Fruit fly (Drosophila melanogaster) whole organism, prepupa: ENCODE measurements around the gene CG11342.

Experiments
- Blimp-1 ChIP-seq: fragments of 200-800 bp; sonication (Bioruptor generic); optimal IDR thresholded peaks from 3 replicates; lab custom pipeline; 2017; ENCODE audit warnings: missing biosample characterization, missing genetic modification characterization, mild to moderate bottlenecking, moderate library complexity, missing genetic modification reagents
- CG10631 ChIP-seq: fragments of 200-800 bp; sonication (Bioruptor generic); optimal IDR thresholded peaks from 2 replicates; lab custom pipeline; 2016; ENCODE audit warnings: missing biosample characterization, missing genetic modification characterization
- CG10669 ChIP-seq: fragments of 200-800 bp; sonication (Bioruptor generic); optimal IDR thresholded peaks from 3 replicates; lab custom pipeline; 2018; ENCODE audit warnings: missing biosample characterization, mild to moderate bottlenecking, missing genetic modification characterization, moderate library complexity
- CG11294 ChIP-seq: fragments of 200-800 bp; sonication (Bioruptor generic); IDR thresholded peaks from 2 replicates; pipeline ENCODE4 v1.3.6; 2022; ENCODE audit warnings: missing biosample characterization, missing genetic modification characterization
- CG11762 ChIP-seq: fragments of 200-800 bp; sonication (Bioruptor generic); optimal IDR thresholded peaks from 3 replicates; lab custom pipeline; 2016; ENCODE audit warnings: missing biosample characterization, missing genetic modification characterization; ENCODE audit not compliant: insufficient read depth
- CG15336 ChIP-seq: fragments of 200-800 bp; sonication (Bioruptor generic); IDR thresholded peaks from 2 replicates; pipeline ENCODE4 v1.3.6; 2022; ENCODE audit warnings: missing biosample characterization, missing genetic modification characterization
- CG16779 ChIP-seq: fragments of 200-800 bp; sonication (Bioruptor generic); optimal IDR thresholded peaks from 3 replicates; lab custom pipeline; 2017; ENCODE audit warnings: missing biosample characterization, mild to moderate bottlenecking, missing genetic modification characterization
- CG3032 ChIP-seq: fragments of 200-800 bp; optimal IDR thresholded peaks from 2 replicates; lab custom pipeline; 2019; ENCODE audit warnings: missing biosample characterization, mild to moderate bottlenecking, missing genetic modification characterization, moderate library complexity
- CG31627 ChIP-seq: fragments of 200-800 bp; sonication (Bioruptor generic); optimal IDR thresholded peaks from 3 replicates; lab custom pipeline; 2016; ENCODE audit warnings: missing biosample characterization, missing genetic modification characterization
- CG32006 ChIP-seq: fragments of 200-800 bp; sonication (Bioruptor generic); optimal IDR thresholded peaks from 3 replicates; lab custom pipeline; 2017; ENCODE audit warnings: missing biosample characterization, mild to moderate bottlenecking, missing genetic modification characterization
- CG34406 ChIP-seq: fragments of 200-800 bp; sonication (Bioruptor generic); optimal IDR thresholded peaks from 3 replicates; lab custom pipeline; 2016; ENCODE audit warnings: missing biosample characterization, missing genetic modification characterization
- CG3919 ChIP-seq: fragments of 200-800 bp; sonication (Bioruptor generic); optimal IDR thresholded peaks from 3 replicates; lab custom pipeline; 2016; ENCODE audit warnings: missing biosample characterization, missing genetic modification characterization
- CG6163 ChIP-seq: fragments of 200-800 bp; sonication (Bioruptor generic); IDR thresholded peaks from 3 replicates; pipeline ENCODE4 v1.3.6; 2022; ENCODE audit warnings: missing biosample characterization, missing genetic modification characterization
- CG6276 ChIP-seq: fragments of 200-800 bp; sonication (Bioruptor generic); optimal IDR thresholded peaks from 2 replicates; lab custom pipeline; 2017; ENCODE audit warnings: missing biosample characterization, mild to moderate bottlenecking, missing genetic modification characterization
- CG6792 ChIP-seq: fragments of 200-800 bp; sonication (Bioruptor generic); optimal IDR thresholded peaks from 3 replicates; lab custom pipeline; 2016; ENCODE audit warnings: missing biosample characterization, missing genetic modification characterization
- CG6854 ChIP-seq: fragments of 200-800 bp; sonication (Bioruptor generic); optimal IDR thresholded peaks from 2 replicates; lab custom pipeline; 2017; ENCODE audit warnings: missing biosample characterization, mild to moderate bottlenecking, missing genetic modification characterization
- CG7368 ChIP-seq: fragments of 200-800 bp; sonication (Bioruptor generic); optimal IDR thresholded peaks from 3 replicates; lab custom pipeline; 2016; ENCODE audit warnings: missing biosample characterization, missing genetic modification characterization
- CG8119 ChIP-seq: fragments of 200-800 bp; sonication (Bioruptor generic); IDR thresholded peaks from 3 replicates; pipeline ENCODE4 v1.3.6; 2022; ENCODE audit warnings: missing biosample characterization, missing genetic modification characterization
- CG8319 ChIP-seq: fragments of 200-800 bp; sonication (Bioruptor generic); optimal IDR thresholded peaks from 3 replicates; lab custom pipeline; 2016; ENCODE audit warnings: missing biosample characterization, missing genetic modification characterization
- CG8632 ChIP-seq: fragments of 200-800 bp; sonication (Bioruptor generic); optimal IDR thresholded peaks from 3 replicates; lab custom pipeline; 2016; ENCODE audit warnings: missing biosample characterization, missing genetic modification characterization
- Eip75B ChIP-seq: fragments of 200-800 bp; sonication (Bioruptor generic); optimal IDR thresholded peaks from 3 replicates; lab custom pipeline; 2016; ENCODE audit warnings: missing biosample characterization, missing genetic modification characterization
- Eip78C ChIP-seq: fragments of 200-800 bp; sonication (Bioruptor generic); peaks from one replicate; lab custom pipeline; 2016; ENCODE audit warnings: missing biosample characterization, missing genetic modification characterization
- Eip93F ChIP-seq: fragments of 200-800 bp; sonication (Bioruptor generic); optimal IDR thresholded peaks from 2 replicates; lab custom pipeline; 2016; ENCODE audit warnings: missing biosample characterization, mild to moderate bottlenecking, missing genetic modification characterization
- Ets21C ChIP-seq: fragments of 200-800 bp; sonication (Bioruptor generic); optimal IDR thresholded peaks from 3 replicates; lab custom pipeline; 2016; ENCODE audit warnings: missing biosample characterization, missing genetic modification characterization
- Ets96B ChIP-seq: fragments of 200-800 bp; optimal IDR thresholded peaks from 2 replicates; lab custom pipeline; 2019; ENCODE audit warnings: missing biosample characterization, mild to moderate bottlenecking, missing genetic modification characterization, moderate library complexity
- Gug ChIP-seq: fragments of 200-800 bp; sonication (Bioruptor generic); IDR thresholded peaks from 2 replicates; pipeline ENCODE4 v1.3.6; 2022; ENCODE audit warnings: missing biosample characterization, missing genetic modification characterization
- Hr38 ChIP-seq: sonication (Bioruptor generic); optimal IDR thresholded peaks from 2 replicates; lab custom pipeline; 2016; ENCODE audit warnings: missing biosample characterization, missing genetic modification characterization
- Hr39 ChIP-seq: fragments of 200-800 bp; sonication (Bioruptor generic); optimal IDR thresholded peaks from 2 replicates; lab custom pipeline; 2016; ENCODE audit warnings: missing biosample characterization, missing genetic modification characterization
- Hr4 ChIP-seq: fragments of 200-800 bp; sonication (Bioruptor generic); optimal IDR thresholded peaks from 3 replicates; lab custom pipeline; 2016; ENCODE audit warnings: missing biosample characterization, missing genetic modification characterization
- Lpt ChIP-seq: fragments of 200-800 bp; sonication (Bioruptor generic); optimal IDR thresholded peaks from 3 replicates; lab custom pipeline; 2016; ENCODE audit warnings: missing biosample characterization, missing genetic modification characterization
- Met ChIP-seq: fragments of 200-800 bp; sonication (Bioruptor generic); optimal IDR thresholded peaks from 3 replicates; lab custom pipeline; 2016; ENCODE audit warnings: missing biosample characterization, missing genetic modification characterization
- OdsH ChIP-seq: fragments of 200-800 bp; sonication (Bioruptor generic); optimal IDR thresholded peaks from 3 replicates; lab custom pipeline; 2016; ENCODE audit warnings: missing biosample characterization, missing genetic modification characterization
- Sox102F ChIP-seq: fragments of 200-800 bp; sonication (Bioruptor generic); optimal IDR thresholded peaks from 2 replicates; lab custom pipeline; 2016; ENCODE audit warnings: missing biosample characterization, mild to moderate bottlenecking, missing genetic modification characterization
- Sox15 ChIP-seq: fragments of 200-800 bp; sonication (Bioruptor generic); optimal IDR thresholded peaks from 3 replicates; lab custom pipeline; 2016; ENCODE audit warnings: missing biosample characterization, missing genetic modification characterization
- cyc ChIP-seq: fragments of 200-800 bp; sonication (Bioruptor generic); optimal IDR thresholded peaks from 3 replicates; lab custom pipeline; 2016; ENCODE audit warnings: missing biosample characterization, missing genetic modification characterization
- dac ChIP-seq: fragments of 200-800 bp; sonication (Bioruptor generic); optimal IDR thresholded peaks from 2 replicates; lab custom pipeline; 2017; ENCODE audit warnings: missing biosample characterization, mild to moderate bottlenecking, missing genetic modification characterization
- dsx ChIP-seq: fragments of 200-800 bp; optimal IDR thresholded peaks from 3 replicates; lab custom pipeline; 2019; ENCODE audit warnings: missing biosample characterization, mild to moderate bottlenecking, missing genetic modification characterization, moderate library complexity; ENCODE audit not compliant: poor library complexity, severe bottlenecking
- eg ChIP-seq: fragments of 200-800 bp; sonication (Bioruptor generic); IDR thresholded peaks from 3 replicates; pipeline ENCODE4 v1.3.6; 2022; ENCODE audit warnings: missing biosample characterization, missing genetic modification characterization
- fd59A ChIP-seq: fragments of 200-800 bp; sonication (Bioruptor generic); optimal IDR thresholded peaks from 2 replicates; lab custom pipeline; 2017; ENCODE audit warnings: missing biosample characterization, mild to moderate bottlenecking, missing genetic modification characterization, missing genetic modification reagents
- fkh ChIP-seq: fragments of 200-800 bp; sonication (Bioruptor generic); optimal IDR thresholded peaks from 3 replicates; lab custom pipeline; 2017; ENCODE audit warnings: missing biosample characterization, mild to moderate bottlenecking, missing genetic modification characterization, moderate library complexity
- lz ChIP-seq: fragments of 200-800 bp; sonication (Bioruptor generic); optimal IDR thresholded peaks from 3 replicates; lab custom pipeline; 2016; ENCODE audit warnings: missing biosample characterization, missing genetic modification characterization
- net ChIP-seq: fragments of 200-800 bp; sonication (Bioruptor generic); optimal IDR thresholded peaks from 3 replicates; lab custom pipeline; 2016; ENCODE audit warnings: missing biosample characterization, missing genetic modification characterization
- salr ChIP-seq, 2 experiments: fragments of 200-800 bp; sonication (Bioruptor generic); optimal IDR thresholded peaks; 3 replicates each; lab custom pipeline; 2016 to 2018; ENCODE audit warnings: missing biosample characterization in 2 of 2, missing genetic modification characterization in 2 of 2, mild to moderate bottlenecking in 1 of 2
- spab ChIP-seq: fragments of 200-800 bp; sonication (Bioruptor generic); optimal IDR thresholded peaks from 2 replicates; lab custom pipeline; 2017; ENCODE audit warnings: missing biosample characterization, mild to moderate bottlenecking, missing genetic modification characterization, missing genetic modification reagents
- ss ChIP-seq, 2 experiments: fragments of 200-800 bp; sonication (Bioruptor generic); optimal IDR thresholded peaks; 2 replicates in 1 of 2; 3 replicates in 1 of 2; lab custom pipeline; 2017 to 2018; ENCODE audit warnings: mild to moderate bottlenecking in 2 of 2, missing biosample characterization in 2 of 2, missing genetic modification characterization in 2 of 2, moderate library complexity in 1 of 2
- svp ChIP-seq: fragments of 200-800 bp; sonication (Bioruptor generic); peaks from one replicate; lab custom pipeline; 2016; ENCODE audit warnings: missing biosample characterization, missing genetic modification characterization
- topi ChIP-seq: fragments of 200-800 bp; sonication (Bioruptor generic); optimal IDR thresholded peaks from 3 replicates; lab custom pipeline; 2016; ENCODE audit warnings: missing biosample characterization, missing genetic modification characterization

The CG11342 gene

dm6 chr3L:4407743-4408142 lies 40.5 kb upstream of the CG11342 start (continued):
- no peak for TF ChIP-seq CG16779 (tag; lab: Kevin White, UChicago)
- no peak for TF ChIP-seq ss (GFP tag; optimal IDR thresholded peaks at IDR 0.05; lab: Kevin White, UChicago)
- peak; percentile 77 for TF ChIP-seq CG6163 (GFP tag; lab: Robert Waterston, UW)
- no peak for TF ChIP-seq Eip93F
- TF ChIP-seq CG6792, result peak; percentile 17
- peak; percentile 78 for TF ChIP-seq CG15336
- peak; percentile 44 for TF ChIP-seq lz (GFP tag; lab: Kevin White, UChicago)
- peak; percentile 40 for TF ChIP-seq topi (GFP tag; lab: Kevin White, UChicago)
- peak; percentile 42 for TF ChIP-seq CG6276 (GFP tag; lab: Kevin White, UChicago)
- no peak for TF ChIP-seq Sox102F (GFP tag; lab: Kevin White, UChicago)
- peak; percentile 74 for TF ChIP-seq eg
- no peak for TF ChIP-seq Hr38 (GFP tag; lab: Kevin White, UChicago)
- TF ChIP-seq CG8632, result peak; percentile 35
- TF ChIP-seq CG34406 (GFP tag; lab: Kevin White, UChicago), result peak; percentile 13
- no peak for TF ChIP-seq Blimp-1 (GFP tag; lab: Kevin White, UChicago)
- TF ChIP-seq Sox15, result no peak
- TF ChIP-seq Hr39 (GFP tag; lab: Kevin White, UChicago), result peak; percentile 45
- peak; percentile 0 for TF ChIP-seq dsx
- TF ChIP-seq Hr4 (GFP tag; lab: Kevin White, UChicago), result peak; percentile 76
- no peak for TF ChIP-seq CG8319 (GFP tag; lab: Kevin White, UChicago)
- TF ChIP-seq salr (GFP tag; optimal IDR thresholded peaks at IDR 0.05; lab: Kevin White, UChicago), result peak in 1 of 2 experiments; percentile 67
- peak; percentile 36 for TF ChIP-seq Lpt (GFP tag; lab: Kevin White, UChicago)
- TF ChIP-seq Gug (GFP tag; lab: Robert Waterston, UW), result peak; percentile 57; the same call in 1 of the 2 replicates
- peak; percentile 39; the same call in 1 of the 2 replicates for TF ChIP-seq CG11294
- TF ChIP-seq cyc (GFP tag; lab: Kevin White, UChicago), result peak; percentile 1
- peak; percentile 25 for TF ChIP-seq CG10669 (GFP tag; lab: Kevin White, UChicago)
- TF ChIP-seq spab (GFP tag; lab: Kevin White, UChicago), result no peak
- peak; percentile 68 for TF ChIP-seq CG8119 (GFP tag; lab: Robert Waterston, UW)
- TF ChIP-seq CG10631, result peak; percentile 60
- peak; percentile 78 for TF ChIP-seq svp (GFP tag; lab: Kevin White, UChicago)
- peak; percentile 74 for TF ChIP-seq OdsH (GFP tag; lab: Kevin White, UChicago)
- TF ChIP-seq net (GFP tag; lab: Kevin White, UChicago), result peak; percentile 62
- TF ChIP-seq Eip75B (GFP tag; lab: Kevin White, UChicago), result peak; percentile 47

- TF ChIP-seq Sox15 (peak; percentile 90), eg (peak; percentile 58), OdsH (GFP tag; lab: Kevin White, UChicago) (peak; percentile 91), CG34406 (GFP tag; lab: Kevin White, UChicago) (peak; percentile 91), CG32006 (GFP tag; lab: Kevin White, UChicago) (peak; percentile 96), salr (GFP tag; optimal IDR thresholded peaks at IDR 0.05; lab: Kevin White, UChicago) (peak; percentile 80 to 93), CG6854 (GFP tag; lab: Kevin White, UChicago) (peak; percentile 65), Hr4 (GFP tag; lab: Kevin White, UChicago) (peak; percentile 89), Hr39 (GFP tag; lab: Kevin White, UChicago) (peak; percentile 76), ss (GFP tag; optimal IDR thresholded peaks at IDR 0.05; lab: Kevin White, UChicago) (peak; percentile 66 to 94), CG7368 (GFP tag; lab: Kevin White, UChicago) (peak; percentile 64), CG11762 (GFP tag; lab: Kevin White, UChicago) (peak; percentile 89), CG6792 (peak; percentile 91), Met (GFP tag; lab: Kevin White, UChicago) (peak; percentile 84), Blimp-1 (GFP tag; lab: Kevin White, UChicago) (peak; percentile 67), CG31627 (GFP tag; lab: Kevin White, UChicago) (peak; percentile 75), CG15336 (peak; percentile 88), Eip93F (peak; percentile 57), CG11294 (peak; percentile 61), CG3919 (GFP tag; lab: Kevin White, UChicago) (peak; percentile 90), CG16779 (tag; lab: Kevin White, UChicago) (peak; percentile 89), fd59A (GFP tag; lab: Kevin White, UChicago) (peak; percentile 88), dac (GFP tag; lab: Kevin White, UChicago) (peak; percentile 72), CG8319 (GFP tag; lab: Kevin White, UChicago) (peak; percentile 72), CG10669 (GFP tag; lab: Kevin White, UChicago) (peak; percentile 90), CG3032 (peak; percentile 89), fkh (GFP tag; lab: Kevin White, UChicago) (peak; percentile 72), Eip78C (GFP tag; lab: Kevin White, UChicago) (peak; percentile 97), Eip75B (GFP tag; lab: Kevin White, UChicago) (peak; percentile 93), Ets21C (peak; percentile 73), Ets96B (peak; percentile 89), CG8632 (peak; percentile 91)
Measured at dm6 chr3L:4406653-4407257, 39.5 kb upstream of the CG11342 start, which contains the start of gene TP53INP. Gene TP53INP, plus strand, starts transcription at chr3L:4406943.
